Worm (Caenorhabditis elegans) whole organism, L3 larva: ENCODE data around the gene oma-1.

ENCODE experiments used
- R02D3.7 ChIP-seq: fragments of 150-350 bp; optimal IDR thresholded peaks from 2 replicates; lab custom pipeline; 2014; ENCODE audit warnings: missing biosample characterization, missing genetic modification characterization
- ZK546.5 ChIP-seq: sonication (generic microtip); optimal IDR thresholded peaks from 2 replicates; lab custom pipeline; 2017; ENCODE audit warnings: missing biosample characterization, missing genetic modification characterization
- aly-2 ChIP-seq: fragments of 150-350 bp; optimal IDR thresholded peaks from 2 replicates; lab custom pipeline; 2014; ENCODE audit warnings: missing biosample characterization, missing genetic modification characterization
- ceh-16 ChIP-seq: sonication (generic microtip); optimal IDR thresholded peaks from 2 replicates; lab custom pipeline; 2017; ENCODE audit warnings: missing biosample characterization, missing genetic modification characterization
- ceh-82 ChIP-seq: fragments of 150-350 bp; optimal IDR thresholded peaks from 2 replicates; lab custom pipeline; 2014; ENCODE audit warnings: missing biosample characterization, missing genetic modification characterization
- ceh-9 ChIP-seq: sonication (generic microtip); optimal IDR thresholded peaks from 2 replicates; lab custom pipeline; 2018; ENCODE audit warnings: missing biosample characterization, missing genetic modification characterization
- egl-27 ChIP-seq: sonication (generic microtip); optimal IDR thresholded peaks from 4 replicates; lab custom pipeline; 2017; ENCODE audit warnings: missing biosample characterization, missing genetic modification reagents, missing genetic modification characterization
- egl-5 ChIP-seq: fragments of 150-350 bp; optimal IDR thresholded peaks from 2 replicates; lab custom pipeline; 2017; ENCODE audit warnings: missing biosample characterization, missing genetic modification reagents, missing genetic modification characterization, inconsistent platforms
- elt-2 ChIP-seq: sonication (generic microtip); optimal IDR thresholded peaks from 2 replicates; lab custom pipeline; 2016; ENCODE audit warnings: missing genetic modification reagents, mild to moderate bottlenecking, missing genetic modification characterization, missing compliant biosample characterization
- fos-1 ChIP-seq: fragments of 150-350 bp; optimal IDR thresholded peaks from 2 replicates; lab custom pipeline; 2014; ENCODE audit warnings: missing biosample characterization, missing genetic modification characterization
- lin-15B ChIP-seq: fragments of 150-350 bp; optimal IDR thresholded peaks from 2 replicates; lab custom pipeline; 2014; ENCODE audit warnings: missing biosample characterization, missing genetic modification characterization
- mdl-1 ChIP-seq: fragments of 150-350 bp; optimal IDR thresholded peaks from 2 replicates; lab custom pipeline; 2014; ENCODE audit warnings: missing biosample characterization, missing genetic modification characterization
- mml-1 ChIP-seq: fragments of 150-350 bp; sonication (generic microtip); optimal IDR thresholded peaks from 3 replicates; lab custom pipeline; 2014; ENCODE audit warnings: missing biosample characterization, missing genetic modification characterization
- nfya-1 ChIP-seq: sonication (generic microtip); optimal IDR thresholded peaks from 2 replicates; lab custom pipeline; 2017; ENCODE audit warnings: missing genetic modification characterization, mild to moderate bottlenecking, missing compliant biosample characterization, antibody characterized with exemption, moderate library complexity; ENCODE audit not compliant: insufficient read depth
- nhr-11 ChIP-seq: fragments of 150-350 bp; optimal IDR thresholded peaks from 2 replicates; lab custom pipeline; 2014; ENCODE audit warnings: missing biosample characterization, missing genetic modification characterization
- nhr-12 ChIP-seq: fragments of 150-350 bp; optimal IDR thresholded peaks from 2 replicates; lab custom pipeline; 2014; ENCODE audit warnings: missing biosample characterization, missing genetic modification characterization
- nhr-23 ChIP-seq: fragments of 150-350 bp; optimal IDR thresholded peaks from 2 replicates; lab custom pipeline; 2014; ENCODE audit warnings: missing biosample characterization, missing genetic modification reagents, missing genetic modification characterization
- nhr-237 ChIP-seq: fragments of 150-350 bp; optimal IDR thresholded peaks from 2 replicates; lab custom pipeline; 2014; ENCODE audit warnings: missing biosample characterization, missing genetic modification characterization
- nhr-25 ChIP-seq: sonication (generic microtip); optimal IDR thresholded peaks from 2 replicates; lab custom pipeline; 2017; ENCODE audit warnings: missing biosample characterization, missing genetic modification characterization
- nhr-28 ChIP-seq: fragments of 150-350 bp; optimal IDR thresholded peaks from 2 replicates; lab custom pipeline; 2014; ENCODE audit warnings: missing biosample characterization, missing genetic modification characterization
- nhr-43 ChIP-seq: sonication (generic microtip); optimal IDR thresholded peaks from 2 replicates; lab custom pipeline; 2016; ENCODE audit warnings: mild to moderate bottlenecking, missing genetic modification characterization, missing compliant biosample characterization; ENCODE audit not compliant: poor library complexity, severe bottlenecking
- nhr-76 ChIP-seq: fragments of 150-350 bp; sonication (generic microtip); optimal IDR thresholded peaks from 5 replicates; lab custom pipeline; 2014; ENCODE audit warnings: missing biosample characterization, missing genetic modification characterization
- nhr-77 ChIP-seq: fragments of 150-350 bp; optimal IDR thresholded peaks from 2 replicates; lab custom pipeline; 2014; ENCODE audit warnings: missing biosample characterization, missing genetic modification characterization
- pha-4 ChIP-seq: fragments of 150-350 bp; optimal IDR thresholded peaks from 2 replicates; lab custom pipeline; 2014; ENCODE audit warnings: missing biosample characterization, missing genetic modification reagents, missing genetic modification characterization
- pqm-1 ChIP-seq: fragments of 150-350 bp; optimal IDR thresholded peaks from 2 replicates; lab custom pipeline; 2017; ENCODE audit warnings: missing biosample characterization, missing genetic modification characterization, inconsistent platforms
- sea-2 ChIP-seq: fragments of 150-350 bp; sonication (generic microtip); optimal IDR thresholded peaks from 4 replicates; lab custom pipeline; 2014; ENCODE audit warnings: missing biosample characterization, missing genetic modification reagents, missing genetic modification characterization
- skn-1 ChIP-seq: fragments of 150-350 bp; optimal IDR thresholded peaks from 2 replicates; lab custom pipeline; 2014; ENCODE audit warnings: missing biosample characterization, missing genetic modification characterization
- snpc-4 ChIP-seq: fragments of 150-350 bp; optimal IDR thresholded peaks from 2 replicates; lab custom pipeline; 2014; ENCODE audit warnings: missing biosample characterization, missing genetic modification characterization
- unc-39 ChIP-seq: sonication (generic microtip); optimal IDR thresholded peaks from 4 replicates; lab custom pipeline; 2017; ENCODE audit warnings: missing biosample characterization, missing genetic modification characterization
- unc-62 ChIP-seq: fragments of 150-350 bp; sonication (generic microtip); optimal IDR thresholded peaks from 4 replicates; lab custom pipeline; 2014; ENCODE audit warnings: missing biosample characterization, missing genetic modification reagents, missing genetic modification characterization
- zag-1 ChIP-seq: fragments of 150-350 bp; optimal IDR thresholded peaks from 2 replicates; lab custom pipeline; 2014; ENCODE audit warnings: missing biosample characterization, missing genetic modification characterization
- ztf-11 ChIP-seq: fragments of 150-350 bp; optimal IDR thresholded peaks from 2 replicates; lab custom pipeline; 2014; ENCODE audit warnings: missing biosample characterization, missing genetic modification characterization
- ztf-4 ChIP-seq: fragments of 150-350 bp; optimal IDR thresholded peaks from 2 replicates; lab custom pipeline; 2014; ENCODE audit warnings: missing biosample characterization, missing genetic modification characterization

The oma-1 gene

DNA sequence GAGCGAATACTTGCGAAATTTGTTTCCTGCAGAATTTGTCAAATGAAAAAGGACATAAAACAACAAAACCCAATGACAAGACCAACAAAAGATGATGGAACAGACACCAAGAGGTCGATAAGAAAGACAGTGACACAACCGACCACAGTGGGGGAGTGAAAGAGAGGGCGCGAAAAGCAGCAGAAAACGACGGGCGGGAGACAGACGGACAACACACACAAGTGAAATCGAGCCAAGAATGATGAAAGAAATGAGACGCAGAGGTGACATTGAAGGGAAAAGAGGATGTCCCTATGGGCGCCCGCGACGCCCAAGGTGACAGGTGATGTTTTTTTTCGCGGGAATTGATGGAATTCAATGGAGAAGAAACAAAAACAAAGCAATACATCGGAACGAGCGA, 22.7 kb upstream of the oma-1 start (continued):
- TF ChIP-seq aly-2 (tag; lab: Kevin White, UChicago) = no peak
- peak; percentile 4 for TF ChIP-seq mdl-1
- no peak for TF ChIP-seq nhr-77 (tag; lab: Kevin White, UChicago)
- TF ChIP-seq sea-2 (GFP tag; lab: Kevin White, UChicago) = no peak
- TF ChIP-seq, all 47 proteins: peak for 17

- TF ChIP-seq pha-4 (tag; lab: Kevin White, UChicago) (peak; percentile 11), zag-1 (tag; lab: Kevin White, UChicago) (no peak), nhr-43 (no peak), ztf-4 (tag; lab: Kevin White, UChicago) (no peak), ceh-82 (tag; lab: Kevin White, UChicago) (no peak), ZK546.5 (tag; lab: Kevin White, UChicago) (no peak), mml-1 (tag; lab: Kevin White, UChicago) (no peak), nhr-25 (tag; lab: Kevin White, UChicago) (no peak), elt-2 (tag; lab: Kevin White, UChicago) (peak; percentile 51)
Observed at ce11 chrIV:8867562-8867961, 21.2 kb upstream of the oma-1 start.

DNA sequence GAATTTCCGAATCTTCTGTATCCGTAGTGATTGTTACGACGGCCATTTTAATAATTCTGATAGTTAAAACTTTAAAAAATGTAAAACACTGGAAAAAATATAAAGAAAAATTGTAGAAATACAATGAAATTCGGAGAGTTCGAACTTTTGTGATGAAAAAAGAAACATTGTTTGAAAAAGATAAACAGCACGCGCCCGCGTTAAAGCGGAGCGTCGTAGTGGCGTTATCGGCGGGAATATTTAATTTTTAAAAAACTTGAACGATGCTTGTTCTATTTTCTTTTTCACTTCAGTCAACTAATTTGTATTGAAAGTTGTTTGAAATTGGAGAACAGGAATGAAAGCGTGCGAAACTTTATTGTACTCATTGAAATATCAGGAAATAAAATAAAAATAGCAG, 19.2 kb upstream of the oma-1 start, which contains the start of gene npp-23:
Gene npp-23, minus strand, starts transcription at position 56 of the 400 bp plus-strand sequence.
- peak; percentile 65 for TF ChIP-seq snpc-4
- TF ChIP-seq nhr-23 (tag; lab: Kevin White, UChicago) = peak; percentile 43
- no peak for TF ChIP-seq nhr-28 (tag; lab: Kevin White, UChicago)
- no peak for TF ChIP-seq mdl-1
- TF ChIP-seq nhr-12 (tag; lab: Kevin White, UChicago) = no peak
- peak; percentile 49 for TF ChIP-seq lin-15B (tag; lab: Kevin White, UChicago)
- TF ChIP-seq pha-4 (tag; lab: Kevin White, UChicago) = peak; percentile 75
- peak; percentile 9 for TF ChIP-seq nhr-25 (tag; lab: Kevin White, UChicago)

ce11 chrIV:8872958-8873357, 15.8 kb upstream of the oma-1 start, which contains the start of gene C09G9.3:
Gene C09G9.3, minus strand, starts transcription at chrIV:8873058.
- TF ChIP-seq pqm-1 (tag; lab: Kevin White, UChicago) (no peak), egl-5 (tag; lab: Kevin White, UChicago) (no peak), nhr-237 (tag; lab: Kevin White, UChicago) (no peak)

DNA sequence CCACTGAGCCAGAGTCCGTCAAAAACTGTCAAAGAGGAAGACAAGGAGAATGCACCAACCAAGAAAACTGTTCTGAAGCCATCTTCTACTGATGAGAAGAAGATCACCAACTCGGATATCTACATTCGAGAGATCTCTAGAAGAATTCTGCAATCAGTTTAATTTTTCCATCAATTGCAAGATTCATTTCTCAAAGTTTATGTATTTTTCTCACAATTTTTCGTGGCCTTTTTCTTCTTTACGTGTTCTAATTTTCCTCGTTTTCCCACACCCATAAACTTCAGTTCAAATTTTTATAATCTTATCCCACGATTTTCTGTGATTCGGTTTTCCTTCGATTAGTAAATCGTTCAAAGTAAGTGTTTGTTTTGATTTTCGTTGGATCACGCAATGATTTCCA, 14.9 kb upstream of the oma-1 start, which contains the start of gene hdl-2:
Gene hdl-2, plus strand, starts transcription at position 301 of the 400 bp plus-strand sequence.
- no peak for TF ChIP-seq nhr-237 (tag; lab: Kevin White, UChicago)
- no peak for TF ChIP-seq mdl-1
- no peak for TF ChIP-seq ceh-9 (tag; lab: Kevin White, UChicago)
- no peak for TF ChIP-seq ceh-16 (tag; lab: Kevin White, UChicago)
- no peak for TF ChIP-seq egl-5 (tag; lab: Kevin White, UChicago)
- TF ChIP-seq skn-1 (tag; lab: Kevin White, UChicago) = no peak
- TF ChIP-seq ztf-11 (tag; lab: Kevin White, UChicago) = no peak
- TF ChIP-seq unc-39 (tag; lab: Kevin White, UChicago) = no peak
- no peak for TF ChIP-seq lin-15B (tag; lab: Kevin White, UChicago)
- TF ChIP-seq aly-2 (tag; lab: Kevin White, UChicago) = no peak
- TF ChIP-seq egl-27 (tag; lab: Kevin White, UChicago) = no peak

DNA sequence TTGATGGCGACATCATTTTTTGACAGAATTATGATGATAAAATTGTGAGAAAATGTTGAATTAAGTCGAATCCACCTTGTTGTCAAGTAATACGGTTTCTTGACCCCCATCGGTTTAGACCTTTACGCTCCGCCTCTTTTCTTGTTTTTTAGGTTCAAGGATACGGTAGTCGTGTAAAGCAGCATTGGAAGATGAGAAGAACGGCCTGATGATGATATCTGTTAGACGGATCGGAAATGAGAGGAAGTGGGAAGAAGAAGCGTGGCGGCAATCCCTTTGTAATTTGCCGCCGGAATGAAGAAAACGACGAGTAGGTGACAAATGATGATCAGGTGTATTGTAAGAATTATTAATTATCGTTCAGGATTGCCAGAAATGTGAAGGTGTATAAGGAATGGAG, 9.0 kb upstream of the oma-1 start, which contains the start of gene npax-4:
Gene npax-4, minus strand, starts transcription at position 101 of the 400 bp plus-strand sequence.
- TF ChIP-seq nhr-76 = no peak
- no peak for TF ChIP-seq nhr-11 (tag; lab: Kevin White, UChicago)
- no peak for TF ChIP-seq nfya-1
- no peak for TF ChIP-seq ceh-9 (tag; lab: Kevin White, UChicago)

ce11 chrIV:8881181-8881580, 7.6 kb upstream of the oma-1 start, which contains the start of gene C09G9.8:
Gene C09G9.8, plus strand, starts transcription at chrIV:8881481.
- TF ChIP-seq ztf-4 (tag; lab: Kevin White, UChicago) = no peak
- no peak for TF ChIP-seq nhr-23 (tag; lab: Kevin White, UChicago)
- no peak for TF ChIP-seq aly-2 (tag; lab: Kevin White, UChicago)
- TF ChIP-seq fos-1 = no peak
- TF ChIP-seq elt-2 (tag; lab: Kevin White, UChicago) = no peak
- TF ChIP-seq lin-15B (tag; lab: Kevin White, UChicago) = no peak
- TF ChIP-seq unc-62 (GFP tag; lab: Kevin White, UChicago) = no peak
- no peak for TF ChIP-seq R02D3.7 (tag; lab: Kevin White, UChicago)
- no peak for TF ChIP-seq snpc-4
- no peak for TF ChIP-seq nhr-28 (tag; lab: Kevin White, UChicago)
